Fruit fly (Drosophila melanogaster) whole organism, embryonic: Measurements from ENCODE around the gene tplus3a.

ENCODE experiments used
- Atf3 ChIP-seq: fragments of 200-800 bp; sonication (Bioruptor generic); optimal IDR thresholded peaks from 3 replicates; lab custom pipeline; 2016; ENCODE audit warnings: missing biosample characterization, missing genetic modification characterization
- B-H2 ChIP-seq: fragments of 200-800 bp; sonication (Bioruptor generic); optimal IDR thresholded peaks from 2 replicates; lab custom pipeline; 2018; ENCODE audit warnings: missing biosample characterization, mild to moderate bottlenecking, missing genetic modification characterization
- CG10431 ChIP-seq: fragments of 200-800 bp; sonication (Bioruptor generic); optimal IDR thresholded peaks from 3 replicates; lab custom pipeline; 2018; ENCODE audit warnings: missing biosample characterization, mild to moderate bottlenecking, missing genetic modification characterization
- CG11247 ChIP-seq: fragments of 200-800 bp; sonication (Bioruptor generic); IDR thresholded peaks from 2 replicates; pipeline ENCODE4 v1.3.6; 2022; ENCODE audit warnings: missing biosample characterization, missing genetic modification characterization
- CG12071 ChIP-seq: fragments of 200-800 bp; sonication (Bioruptor generic); optimal IDR thresholded peaks from 3 replicates; lab custom pipeline; 2018; ENCODE audit warnings: missing biosample characterization, mild to moderate bottlenecking, missing genetic modification characterization
- CG12659 ChIP-seq: fragments of 200-800 bp; sonication (Bioruptor generic); optimal IDR thresholded peaks from 3 replicates; lab custom pipeline; 2017; ENCODE audit warnings: mild to moderate bottlenecking, missing biosample characterization, missing genetic modification reagents, missing genetic modification characterization
- CG14667 ChIP-seq: fragments of 200-800 bp; sonication (Bioruptor generic); IDR thresholded peaks from 2 replicates; pipeline ENCODE4 v1.3.6; 2022; ENCODE audit warnings: missing biosample characterization, missing genetic modification characterization
- CG15514 ChIP-seq: fragments of 200-800 bp; sonication (Bioruptor generic); optimal IDR thresholded peaks from 3 replicates; lab custom pipeline; 2017; ENCODE audit warnings: missing biosample characterization, missing genetic modification characterization, mild to moderate bottlenecking, moderate library complexity, missing genetic modification reagents
- CG1602 ChIP-seq: fragments of 200-800 bp; sonication (Bioruptor generic); optimal IDR thresholded peaks from 3 replicates; lab custom pipeline; 2016; ENCODE audit warnings: missing biosample characterization, missing genetic modification characterization
- CG17802 ChIP-seq: fragments of 200-800 bp; sonication (Bioruptor generic); optimal IDR thresholded peaks from 2 replicates; lab custom pipeline; 2018; ENCODE audit warnings: missing biosample characterization, mild to moderate bottlenecking, missing genetic modification characterization, moderate library complexity
- CG2678 ChIP-seq: fragments of 200-800 bp; sonication (Bioruptor generic); optimal IDR thresholded peaks from 3 replicates; lab custom pipeline; 2019; ENCODE audit warnings: missing biosample characterization, mild to moderate bottlenecking, missing genetic modification characterization, moderate library complexity
- CG30020 ChIP-seq: fragments of 200-800 bp; optimal IDR thresholded peaks from 2 replicates; lab custom pipeline; 2019; ENCODE audit warnings: missing biosample characterization, mild to moderate bottlenecking, missing genetic modification characterization, moderate library complexity
- CG34422 ChIP-seq: fragments of 200-800 bp; sonication (Bioruptor generic); IDR thresholded peaks from 3 replicates; pipeline ENCODE4 v1.3.6; 2022; ENCODE audit warnings: missing biosample characterization, missing genetic modification characterization
- CG4424 ChIP-seq: fragments of 200-800 bp; sonication (Bioruptor generic); optimal IDR thresholded peaks from 3 replicates; lab custom pipeline; 2016; ENCODE audit warnings: missing biosample characterization, missing genetic modification characterization
- CG6689 ChIP-seq: fragments of 200-800 bp; sonication (Bioruptor generic); IDR thresholded peaks from 2 replicates; pipeline ENCODE4 v1.3.6; 2022; ENCODE audit warnings: missing biosample characterization, missing genetic modification characterization
- CG6854 ChIP-seq: fragments of 200-800 bp; sonication (Bioruptor generic); optimal IDR thresholded peaks from 3 replicates; lab custom pipeline; 2017; ENCODE audit warnings: missing biosample characterization, mild to moderate bottlenecking, missing genetic modification characterization
- CHES-1-like ChIP-seq: fragments of 200-800 bp; sonication (Bioruptor generic); optimal IDR thresholded peaks from 2 replicates; lab custom pipeline; 2016; ENCODE audit warnings: missing biosample characterization, missing genetic modification characterization
- Dip2 ChIP-seq: fragments of 200-800 bp; sonication (Bioruptor generic); IDR thresholded peaks from 2 replicates; pipeline ENCODE4 v1.3.6; 2022; ENCODE audit warnings: missing biosample characterization, missing genetic modification characterization
- Dp ChIP-seq: fragments of 200-800 bp; sonication (Bioruptor generic); optimal IDR thresholded peaks from 2 replicates; lab custom pipeline; 2018; ENCODE audit warnings: missing biosample characterization, mild to moderate bottlenecking, missing genetic modification characterization, moderate library complexity
- Dref ChIP-seq: fragments of 200-800 bp; sonication (Bioruptor generic); IDR thresholded peaks from 2 replicates; pipeline ENCODE4 v1.3.6; 2022; ENCODE audit warnings: missing biosample characterization, missing genetic modification characterization
- Fer1 ChIP-seq: fragments of 200-800 bp; sonication (Bioruptor generic); optimal IDR thresholded peaks from 2 replicates; lab custom pipeline; 2017; ENCODE audit warnings: missing biosample characterization, mild to moderate bottlenecking, missing genetic modification characterization
- Gug ChIP-seq: fragments of 200-800 bp; sonication (Bioruptor generic); IDR thresholded peaks from 4 replicates; pipeline ENCODE4 v1.3.6; 2022; ENCODE audit warnings: missing biosample characterization, missing genetic modification characterization
- H2.0 ChIP-seq: fragments of 200-800 bp; sonication (Bioruptor generic); IDR thresholded peaks from 2 replicates; pipeline ENCODE4 v1.3.6; 2022; ENCODE audit warnings: missing biosample characterization, missing genetic modification characterization
- Hmx ChIP-seq: fragments of 200-800 bp; sonication (Bioruptor generic); optimal IDR thresholded peaks from 2 replicates; lab custom pipeline; 2016; ENCODE audit warnings: missing biosample characterization, missing genetic modification characterization
- NC2β ChIP-seq: fragments of 200-800 bp; sonication (Bioruptor generic); optimal IDR thresholded peaks from 2 replicates; lab custom pipeline; 2016; ENCODE audit warnings: missing biosample characterization, missing genetic modification characterization
- NFAT ChIP-seq: fragments of 200-800 bp; sonication (Bioruptor generic); IDR thresholded peaks from 2 replicates; pipeline ENCODE4 v1.3.6; 2022; ENCODE audit warnings: missing biosample characterization, missing genetic modification characterization
- Nf-YB ChIP-seq: fragments of 200-800 bp; sonication (Bioruptor generic); optimal IDR thresholded peaks from 3 replicates; lab custom pipeline; 2019; ENCODE audit warnings: missing biosample characterization, mild to moderate bottlenecking, missing genetic modification characterization, moderate library complexity
- Oaz ChIP-seq: fragments of 200-800 bp; sonication (Bioruptor generic); IDR thresholded peaks from 2 replicates; pipeline ENCODE4 v1.3.6; 2022; ENCODE audit warnings: missing biosample characterization, missing genetic modification characterization
- Rfx ChIP-seq: fragments of 200-800 bp; sonication (Bioruptor generic); IDR thresholded peaks from 2 replicates; pipeline ENCODE4 v1.3.6; 2022; ENCODE audit warnings: missing biosample characterization, missing genetic modification characterization
- TFAM ChIP-seq: fragments of 200-800 bp; sonication (Bioruptor generic); optimal IDR thresholded peaks from 2 replicates; lab custom pipeline; 2017; ENCODE audit warnings: missing biosample characterization, missing genetic modification characterization, inconsistent platforms
- ato ChIP-seq: fragments of 200-800 bp; sonication (Bioruptor generic); IDR thresholded peaks from 2 replicates; pipeline ENCODE4 v1.3.6; 2022; ENCODE audit warnings: missing biosample characterization, missing genetic modification characterization; ENCODE audit not compliant: partially characterized antibody
- bigmax ChIP-seq: fragments of 200-800 bp; sonication (Bioruptor generic); optimal IDR thresholded peaks from 2 replicates; lab custom pipeline; 2018; ENCODE audit warnings: missing biosample characterization, mild to moderate bottlenecking, missing genetic modification characterization
- dmrt99B ChIP-seq: fragments of 200-800 bp; sonication (Bioruptor generic); optimal IDR thresholded peaks from 2 replicates; lab custom pipeline; 2018; ENCODE audit warnings: missing biosample characterization, mild to moderate bottlenecking, missing genetic modification characterization, moderate library complexity
- ems ChIP-seq: fragments of 200-800 bp; sonication (Bioruptor generic); optimal IDR thresholded peaks from 3 replicates; lab custom pipeline; 2016; ENCODE audit warnings: missing biosample characterization, missing genetic modification characterization
- exex ChIP-seq: fragments of 200-800 bp; sonication (Bioruptor generic); optimal IDR thresholded peaks from 4 replicates; lab custom pipeline; 2018; ENCODE audit warnings: missing biosample characterization, mild to moderate bottlenecking, missing genetic modification characterization, moderate library complexity
- ftz-f1 ChIP-seq: fragments of 200-800 bp; sonication (Bioruptor generic); optimal IDR thresholded peaks from 2 replicates; lab custom pipeline; 2016; ENCODE audit warnings: missing biosample characterization, missing genetic modification characterization
- grn ChIP-seq: fragments of 200-800 bp; sonication (Bioruptor generic); optimal IDR thresholded peaks from 3 replicates; lab custom pipeline; 2017; ENCODE audit warnings: missing biosample characterization, missing genetic modification characterization
- gsb-n ChIP-seq: fragments of 200-800 bp; sonication (Bioruptor generic); optimal IDR thresholded peaks from 3 replicates; lab custom pipeline; 2018; ENCODE audit warnings: missing biosample characterization, mild to moderate bottlenecking, missing genetic modification characterization
- hkb ChIP-seq, 2 experiments: fragments of 200-800 bp in 1 of 2; fragments of >200 bp in 1 of 2; sonication (Bioruptor generic) in 1 of 2; IDR thresholded peaks in 1 of 2; optimal IDR thresholded peaks in 1 of 2; 2 replicates each; pipeline versions ENCODE4 v1.3.6 to Lab custom; 2017 to 2022; ENCODE audit warnings: missing biosample characterization in 1 of 2, missing genetic modification characterization in 1 of 2
- lilli ChIP-seq: fragments of 200-800 bp; sonication (Bioruptor generic); optimal IDR thresholded peaks from 3 replicates; lab custom pipeline; 2016; ENCODE audit warnings: missing biosample characterization, missing genetic modification characterization
- mam ChIP-seq: fragments of 200-800 bp; sonication (Bioruptor generic); optimal IDR thresholded peaks from 3 replicates; lab custom pipeline; 2016; ENCODE audit warnings: missing biosample characterization, missing genetic modification characterization
- nmo ChIP-seq: fragments of 200-800 bp; sonication (Bioruptor generic); optimal IDR thresholded peaks from 2 replicates; lab custom pipeline; 2018; ENCODE audit warnings: missing biosample characterization, mild to moderate bottlenecking, missing genetic modification characterization, moderate library complexity
- nom ChIP-seq: fragments of 200-800 bp; sonication (Bioruptor generic); optimal IDR thresholded peaks from 2 replicates; lab custom pipeline; 2017; ENCODE audit warnings: missing biosample characterization, missing genetic modification characterization, mild to moderate bottlenecking, moderate library complexity, missing genetic modification reagents
- pb ChIP-seq: fragments of 200-800 bp; sonication (Bioruptor generic); optimal IDR thresholded peaks from 3 replicates; lab custom pipeline; 2016; ENCODE audit warnings: missing biosample characterization, missing genetic modification characterization
- phol ChIP-seq: fragments of 200-800 bp; sonication (Bioruptor generic); optimal IDR thresholded peaks from 3 replicates; lab custom pipeline; 2018; ENCODE audit warnings: missing biosample characterization, mild to moderate bottlenecking, missing genetic modification characterization, moderate library complexity
- pzg ChIP-seq: fragments of 200-800 bp; sonication (Bioruptor generic); optimal IDR thresholded peaks from 3 replicates; lab custom pipeline; 2018; ENCODE audit warnings: missing biosample characterization, mild to moderate bottlenecking, missing genetic modification characterization, moderate library complexity
- sens ChIP-seq: fragments of 200-800 bp; sonication (Bioruptor generic); peaks from one replicate; lab custom pipeline; 2016; ENCODE audit warnings: missing biosample characterization, missing genetic modification characterization
- tin ChIP-seq: fragments of 200-800 bp; sonication (Bioruptor generic); optimal IDR thresholded peaks from 3 replicates; lab custom pipeline; 2016; ENCODE audit warnings: missing biosample characterization, missing genetic modification characterization
- twi ChIP-seq: fragments of 200-800 bp; optimal IDR thresholded peaks from 2 replicates; lab custom pipeline; 2019; ENCODE audit warnings: missing biosample characterization, mild to moderate bottlenecking, missing genetic modification characterization, moderate library complexity
- unc-4 ChIP-seq: fragments of 200-800 bp; sonication (Bioruptor generic); IDR thresholded peaks from 2 replicates; pipeline ENCODE4 v1.3.6; 2022; ENCODE audit warnings: missing biosample characterization, missing genetic modification characterization; ENCODE audit not compliant: partially characterized antibody
- wek ChIP-seq: fragments of 200-800 bp; sonication (Bioruptor generic); optimal IDR thresholded peaks from 3 replicates; lab custom pipeline; 2018; ENCODE audit warnings: missing biosample characterization, mild to moderate bottlenecking, missing genetic modification characterization, moderate library complexity
- yki ChIP-seq: fragments of >200 bp; optimal IDR thresholded peaks from 3 replicates; lab custom pipeline; 2018

tplus3a gene

DNA sequence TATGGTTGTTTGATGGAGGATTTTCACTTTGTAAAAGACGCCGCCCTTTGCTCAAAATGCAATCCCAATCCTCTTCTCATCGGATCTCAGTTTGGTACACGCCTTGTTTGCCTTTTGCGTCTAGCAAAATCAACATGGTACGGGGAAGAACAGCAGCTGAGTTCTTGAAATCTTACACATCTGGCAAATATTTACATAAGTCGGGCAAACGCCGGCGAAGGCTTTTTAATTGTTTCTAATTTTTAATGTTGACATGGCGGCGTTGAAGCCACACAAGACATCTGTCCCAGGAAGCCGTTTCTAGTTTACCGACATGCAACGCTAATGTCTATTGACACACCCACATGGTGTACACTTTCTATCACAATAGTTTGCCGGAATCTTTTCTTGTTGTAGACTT lies 34.1 kb upstream of the tplus3a start (continued):
- no peak for TF ChIP-seq CG4424 (GFP tag; lab: Kevin White, UChicago)
- TF ChIP-seq hkb (optimal IDR thresholded peaks at IDR 0.05; lab: Kevin White, UChicago) = no peak
- no peak; the same call in 1 of the 2 replicates for TF ChIP-seq hkb (GFP tag; IDR thresholded peaks at IDR 0.05; lab: Robert Waterston, UW)
- peak; percentile 4 for TF ChIP-seq CG1602 (GFP tag; lab: Kevin White, UChicago)
- no peak for TF ChIP-seq Dp (GFP tag; lab: Kevin White, UChicago)
- TF ChIP-seq Atf3 (GFP tag; lab: Kevin White, UChicago) = no peak
- no peak for TF ChIP-seq TFAM (GFP tag; lab: Kevin White, UChicago)
- TF ChIP-seq Rfx (GFP tag; lab: Robert Waterston, UW) = no peak
- no peak for TF ChIP-seq lilli
- TF ChIP-seq nmo (GFP tag; lab: Kevin White, UChicago) = no peak
- TF ChIP-seq NC2β (GFP tag; lab: Kevin White, UChicago) = peak; percentile 18
- no peak for TF ChIP-seq CG10431
- no peak for TF ChIP-seq CG14667 (GFP tag; lab: Robert Waterston, UW)
- no peak for TF ChIP-seq mam
- peak; percentile 78 for TF ChIP-seq sens (GFP tag; lab: Kevin White, UChicago)
- TF ChIP-seq yki = no peak
- no peak for TF ChIP-seq Fer1 (GFP tag; lab: Kevin White, UChicago)
- TF ChIP-seq Nf-YB (GFP tag; lab: Kevin White, UChicago) = no peak
- no peak for TF ChIP-seq Gug (GFP tag; lab: Robert Waterston, UW)
- TF ChIP-seq nom (GFP tag; lab: Kevin White, UChicago) = no peak
- no peak for TF ChIP-seq wek
- no peak for TF ChIP-seq CG6854 (GFP tag; lab: Kevin White, UChicago)
- peak; percentile 22 for TF ChIP-seq gsb-n (tag; lab: Kevin White, UChicago)
- no peak for TF ChIP-seq CG12071 (GFP tag; lab: Kevin White, UChicago)
- no peak for TF ChIP-seq CG30020
- TF ChIP-seq grn = no peak
- TF ChIP-seq Dref (GFP tag; lab: Robert Waterston, UW) = no peak
- TF ChIP-seq pb = no peak
- TF ChIP-seq CG2678 = no peak
- no peak for TF ChIP-seq CG15514
- TF ChIP-seq Dip2 (GFP tag; lab: Robert Waterston, UW) = no peak
- no peak for TF ChIP-seq phol (tag; lab: Kevin White, UChicago)
- no peak for TF ChIP-seq CG34422 (GFP tag; lab: Robert Waterston, UW)
- no peak for TF ChIP-seq ftz-f1 (GFP tag; lab: Kevin White, UChicago)
- TF ChIP-seq bigmax (GFP tag; lab: Kevin White, UChicago) = no peak
- no peak for TF ChIP-seq tin
- no peak for TF ChIP-seq exex (tag; lab: Kevin White, UChicago)
- TF ChIP-seq dmrt99B = no peak
- no peak for TF ChIP-seq Oaz
- no peak for TF ChIP-seq ems
- TF ChIP-seq NFAT = no peak
- TF ChIP-seq CHES-1-like (GFP tag; lab: Kevin White, UChicago) = no peak
- no peak for TF ChIP-seq twi (tag; lab: Kevin White, UChicago)
- TF ChIP-seq B-H2 = no peak
- no peak for TF ChIP-seq H2.0 (GFP tag; lab: Robert Waterston, UW)
- TF ChIP-seq CG6689 (GFP tag; lab: Robert Waterston, UW) = peak; percentile 35
- TF ChIP-seq unc-4 (GFP tag; lab: Robert Waterston, UW) = no peak
- no peak for TF ChIP-seq Hmx (GFP tag; lab: Kevin White, UChicago)
- no peak for TF ChIP-seq CG12659 (GFP tag; lab: Kevin White, UChicago)
- TF ChIP-seq CG17802 (tag; lab: Kevin White, UChicago) = no peak
- no peak for TF ChIP-seq ato
- TF ChIP-seq pzg (GFP tag; lab: Kevin White, UChicago) = no peak
- no peak for TF ChIP-seq CG11247
